Worm (Caenorhabditis elegans) whole organism, young adult: ENCODE measurements around the gene cec-3.

Source experiments
- B0019.2 ChIP-seq: fragments of 200-800 bp; sonication (Bioruptor generic); conservative IDR thresholded peaks from 2 replicates; pipeline ENCODE4 v1.3.6; 2022; ENCODE audit warnings: missing genetic modification reagents, missing genetic modification characterization, missing compliant biosample characterization
- D2030.7 ChIP-seq: fragments of 200-800 bp; sonication (Bioruptor generic); IDR thresholded peaks from 2 replicates; pipeline ENCODE4 v1.3.6; 2022; ENCODE audit warnings: missing genetic modification reagents, missing genetic modification characterization, missing compliant biosample characterization
- F10E7.11 ChIP-seq: sonication (generic microtip); optimal IDR thresholded peaks from 2 replicates; lab custom pipeline; 2017; ENCODE audit warnings: mild to moderate bottlenecking, missing genetic modification characterization, moderate library complexity, missing compliant biosample characterization
- F33H1.4 ChIP-seq: fragments of 200-800 bp; sonication (Bioruptor generic); IDR thresholded peaks from 2 replicates; pipeline ENCODE4 v1.3.6; 2022; ENCODE audit warnings: missing genetic modification reagents, missing genetic modification characterization, missing compliant biosample characterization
- F57A8.1 ChIP-seq: fragments of 200-800 bp; sonication (Bioruptor generic); optimal IDR thresholded peaks from 2 replicates; lab custom pipeline; 2018; ENCODE audit warnings: mild to moderate bottlenecking, missing genetic modification characterization, moderate library complexity, missing compliant biosample characterization
- Y67H2A.10 ChIP-seq: fragments of 200-800 bp; sonication (Bioruptor generic); conservative IDR thresholded peaks from 2 replicates; pipeline ENCODE4 v1.3.6; 2022; ENCODE audit warnings: missing genetic modification reagents, missing genetic modification characterization, missing compliant biosample characterization
- Y95B8A.8 ChIP-seq: fragments of 200-800 bp; sonication (Bioruptor generic); IDR thresholded peaks from 2 replicates; pipeline ENCODE4 v1.3.6; 2022; ENCODE audit warnings: missing genetic modification reagents, missing genetic modification characterization, missing compliant biosample characterization
- atf-7 ChIP-seq: sonication (generic microtip); optimal IDR thresholded peaks from 2 replicates; lab custom pipeline; 2017; ENCODE audit warnings: mild to moderate bottlenecking, missing genetic modification characterization, missing compliant biosample characterization
- cebp-1 ChIP-seq, 2 experiments: fragments of 200-800 bp in 1 of 2; sonication (Bioruptor generic) in 1 of 2; sonication (generic microtip) in 1 of 2; IDR thresholded peaks in 1 of 2; optimal IDR thresholded peaks in 1 of 2; 2 replicates each; pipeline versions ENCODE4 v1.3.6 to Lab custom; 2017 to 2022; ENCODE audit warnings: missing compliant biosample characterization in 2 of 2, missing genetic modification characterization in 2 of 2, mild to moderate bottlenecking in 1 of 2, missing genetic modification reagents in 1 of 2, moderate library complexity in 1 of 2
- die-1 ChIP-seq: sonication (generic microtip); optimal IDR thresholded peaks from 2 replicates; lab custom pipeline; 2016; ENCODE audit warnings: missing genotype, mild to moderate bottlenecking, missing genetic modification characterization, missing compliant biosample characterization
- efl-1 ChIP-seq: fragments of 150-350 bp; optimal IDR thresholded peaks from 2 replicates; lab custom pipeline; 2014; ENCODE audit warnings: missing biosample characterization, missing genetic modification reagents, missing genetic modification characterization
- gei-17 ChIP-seq: fragments of 200-800 bp; sonication (Bioruptor generic); optimal IDR thresholded peaks from 2 replicates; lab custom pipeline; 2018; ENCODE audit warnings: mild to moderate bottlenecking, missing genetic modification characterization, missing compliant biosample characterization
- hmg-20 ChIP-seq: fragments of 200-800 bp; sonication (Bioruptor generic); IDR thresholded peaks from 2 replicates; pipeline ENCODE4 v1.3.6; 2022; ENCODE audit warnings: missing genetic modification reagents, missing genetic modification characterization, missing compliant biosample characterization
- lin-40 ChIP-seq: sonication (generic microtip); optimal IDR thresholded peaks from 2 replicates; lab custom pipeline; 2016; ENCODE audit warnings: missing genetic modification characterization, mild to moderate bottlenecking, missing compliant biosample characterization, missing genotype, missing genetic modification reagents
- madf-10 ChIP-seq: sonication (generic microtip); optimal IDR thresholded peaks from 2 replicates; lab custom pipeline; 2016; ENCODE audit warnings: mild to moderate bottlenecking, missing genetic modification characterization, missing compliant biosample characterization
- nhr-27 ChIP-seq: fragments of 200-800 bp; sonication (Bioruptor generic); optimal IDR thresholded peaks from 2 replicates; lab custom pipeline; 2018; ENCODE audit warnings: mild to moderate bottlenecking, missing genetic modification characterization, moderate library complexity, missing compliant biosample characterization
- ztf-6 ChIP-seq: fragments of 200-800 bp; sonication (Bioruptor generic); IDR thresholded peaks from 2 replicates; pipeline ENCODE4 v1.3.6; 2022; ENCODE audit warnings: missing genetic modification reagents, missing genetic modification characterization, missing compliant biosample characterization

cec-3 gene

DNA sequence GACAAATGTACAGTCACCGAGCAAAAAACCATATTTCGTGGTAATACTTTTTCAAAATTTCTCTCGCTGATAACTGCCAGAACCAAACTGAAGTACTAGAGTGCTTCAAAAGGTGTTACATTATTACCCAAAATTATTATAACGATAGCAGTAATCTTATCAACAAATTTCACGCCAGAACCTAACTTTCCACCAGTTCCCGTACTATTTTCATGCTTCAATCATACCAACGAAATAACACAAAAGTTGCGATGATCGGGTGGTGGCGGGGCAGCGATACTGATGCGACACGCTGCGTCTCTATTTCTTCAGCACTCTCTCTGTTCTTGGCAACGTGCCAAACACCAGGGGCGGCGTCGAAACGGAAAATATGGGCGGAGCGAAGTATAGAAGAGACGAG lies 48.5 kb downstream of the cec-3 start (continued):
- TF ChIP-seq madf-10 (peak; percentile 3), F33H1.4 (GFP tag; lab: Robert Waterston, UW) (no peak), D2030.7 (GFP tag; lab: Robert Waterston, UW) (no peak), cebp-1 (GFP tag; IDR thresholded peaks at IDR 0.05; lab: Robert Waterston, UW) (no peak), cebp-1 (tag; optimal IDR thresholded peaks at IDR 0.05; lab: Kevin White, UChicago) (peak; percentile 58), hmg-20 (no peak), B0019.2 (GFP tag; lab: Robert Waterston, UW) (no peak), die-1 (tag; lab: Kevin White, UChicago) (no peak), ztf-6 (GFP tag; lab: Robert Waterston, UW) (no peak)

DNA sequence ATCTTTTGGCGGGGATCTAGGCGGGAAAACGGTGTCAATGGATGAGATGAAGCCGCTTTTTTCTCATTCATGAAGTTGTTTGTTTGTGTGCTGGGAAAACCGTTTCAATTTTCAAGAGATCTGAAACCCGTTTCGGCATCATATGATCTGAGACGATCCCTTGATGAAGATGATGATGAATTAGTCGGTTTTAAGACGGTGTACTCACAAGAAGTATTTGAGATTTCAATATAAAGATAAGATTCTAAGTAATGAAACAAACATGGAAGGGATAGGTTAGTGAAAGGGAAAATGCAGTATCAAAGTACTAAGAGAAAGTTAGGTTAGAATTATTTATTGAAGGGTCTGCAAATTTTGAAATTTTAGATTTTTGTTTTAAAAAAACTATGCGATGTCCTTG lies 49.2 kb downstream of the cec-3 start:
- TF ChIP-seq efl-1 (no peak), Y95B8A.8 (GFP tag; lab: Robert Waterston, UW) (no peak), Y67H2A.10 (GFP tag; lab: Robert Waterston, UW) (no peak), lin-40 (tag; lab: Kevin White, UChicago) (no peak)

DNA sequence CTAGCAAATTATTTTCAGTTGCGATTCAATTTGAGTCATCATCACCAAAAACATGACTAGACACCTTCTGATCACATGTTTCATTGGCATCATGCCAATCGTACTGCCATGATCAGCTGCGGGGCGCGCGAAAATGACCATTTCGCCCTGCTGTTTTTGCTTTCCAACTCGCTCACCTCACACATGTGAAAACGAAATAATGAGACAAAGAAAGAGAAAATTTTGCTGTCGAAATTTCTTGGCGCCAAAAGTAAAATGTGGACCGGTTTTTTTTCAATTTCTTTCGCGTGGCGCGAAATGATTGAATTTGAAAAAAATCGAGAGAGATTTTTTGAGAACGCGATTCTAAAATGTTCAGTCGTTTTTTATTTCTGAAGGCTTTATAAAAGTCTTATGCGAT lies 50.5 kb downstream of the cec-3 start:
- TF ChIP-seq F10E7.11 (tag; lab: Kevin White, UChicago): no peak
- TF ChIP-seq F57A8.1: no peak
- no peak for TF ChIP-seq nhr-27
- TF ChIP-seq D2030.7 (GFP tag; lab: Robert Waterston, UW): no peak
- TF ChIP-seq efl-1: peak; percentile 77

DNA sequence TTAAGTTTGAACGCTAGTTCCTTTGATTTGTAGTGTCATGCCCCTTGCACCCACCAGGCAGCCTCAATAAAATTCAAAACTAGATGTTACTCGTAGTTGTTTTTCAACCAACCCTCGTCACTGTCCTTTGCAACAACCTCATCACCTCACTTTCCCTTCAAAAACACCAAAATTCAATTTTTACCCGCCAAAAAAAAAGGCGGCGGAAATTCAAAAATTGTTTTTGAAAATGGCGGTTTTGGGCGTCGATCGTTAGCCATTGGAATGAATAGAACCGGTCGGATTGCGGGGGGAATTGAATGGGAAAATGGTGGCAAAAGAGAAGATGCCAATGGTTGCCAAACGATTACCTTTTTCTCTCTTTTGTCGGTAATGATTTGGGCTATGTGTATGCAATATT lies 51.3 kb downstream of the cec-3 start:
- TF ChIP-seq gei-17 (no peak), atf-7 (tag; lab: Kevin White, UChicago) (no peak)
